Worm (Caenorhabditis elegans) whole organism, L4 larva: Measurements from ENCODE around the gene F07C4.6.

Source experiments
- daf-8 ChIP-seq: fragments of 200-800 bp; sonication (Bioruptor generic); IDR thresholded peaks from 2 replicates; pipeline ENCODE4 v1.3.6; 2022; ENCODE audit warnings: missing genetic modification characterization, missing compliant biosample characterization
- fos-1 ChIP-seq: fragments of 150-350 bp; optimal IDR thresholded peaks from 2 replicates; lab custom pipeline; 2014; ENCODE audit warnings: missing biosample characterization, missing genetic modification characterization
- jun-1 ChIP-seq: fragments of 150-350 bp; optimal IDR thresholded peaks from 2 replicates; lab custom pipeline; 2014; ENCODE audit warnings: missing biosample characterization, missing genetic modification reagents, missing genetic modification characterization
- lin-29 ChIP-seq: fragments of 200-800 bp; sonication (Bioruptor generic); IDR thresholded peaks from 2 replicates; pipeline ENCODE4 v1.3.6; 2022; ENCODE audit warnings: missing genetic modification reagents, missing genetic modification characterization, missing compliant biosample characterization
- mdl-1 ChIP-seq, 2 experiments: fragments of 150-350 bp in 1 of 2; sonication (generic microtip) in 1 of 2; optimal IDR thresholded peaks; 2 replicates each; lab custom pipeline; 2014 to 2017; ENCODE audit warnings: missing biosample characterization in 2 of 2, missing genetic modification characterization in 2 of 2
- pqm-1 ChIP-seq: sonication (generic microtip); optimal IDR thresholded peaks from 2 replicates; lab custom pipeline; 2017; ENCODE audit warnings: missing biosample characterization, missing genetic modification characterization
- unc-62 ChIP-seq, 3 experiments: fragments of 150-350 bp in 1 of 3; sonication (generic microtip); optimal IDR thresholded peaks in 2 of 3; peaks in 1 of 3; 1 replicate in 1 of 3; 2 replicates in 2 of 3; lab custom pipeline; 2014 to 2017; ENCODE audit warnings: missing biosample characterization in 3 of 3, missing genetic modification characterization in 3 of 3, missing genetic modification reagents in 3 of 3, missing genotype in 1 of 3
- zip-11 ChIP-seq: fragments of 200-800 bp; sonication (Bioruptor generic); IDR thresholded peaks from 2 replicates; pipeline ENCODE4 v1.3.6; 2022; ENCODE audit warnings: missing genetic modification characterization, missing compliant biosample characterization

ce11 chrV:7590454-7590853, 36.2 kb upstream of the F07C4.6 start, which contains the start of gene C50E3.6:
- TF ChIP-seq daf-8 (GFP tag; lab: Robert Waterston, UW) (no peak), lin-29 (GFP tag; lab: Robert Waterston, UW) (no peak), pqm-1 (no peak), jun-1 (tag; lab: Kevin White, UChicago) (no peak), unc-62 (GFP tag; optimal IDR thresholded peaks at IDR 0.05 in 1 of 2; lab: Kevin White, UChicago) (no peak), unc-62 (tag; optimal IDR thresholded peaks at IDR 0.05; lab: Kevin White, UChicago) (no peak), zip-11 (no peak), fos-1 (tag; lab: Kevin White, UChicago) (no peak), mdl-1 (tag; optimal IDR thresholded peaks at IDR 0.05; lab: Kevin White, UChicago) (no peak)
